Worm (Caenorhabditis elegans) whole organism, mixed stage, embryonic: Measurements from ENCODE around the gene F26D11.1.

Experiments
- M03D4.4 ChIP-seq: sonication (generic microtip); optimal IDR thresholded peaks from 2 replicates; lab custom pipeline; 2017; ENCODE audit warnings: mild to moderate bottlenecking, missing genetic modification characterization, missing compliant biosample characterization
- blmp-1 ChIP-seq: fragments of 150-350 bp; optimal IDR thresholded peaks from 2 replicates; lab custom pipeline; 2014; ENCODE audit warnings: missing biosample characterization, missing genetic modification characterization
- ceh-39 ChIP-seq: fragments of 150-350 bp; optimal IDR thresholded peaks from 2 replicates; lab custom pipeline; 2014; ENCODE audit warnings: missing biosample characterization, missing genetic modification characterization
- ceh-43 ChIP-seq: fragments of 200-800 bp; sonication (Bioruptor generic); optimal IDR thresholded peaks from 2 replicates; lab custom pipeline; 2018; ENCODE audit warnings: mild to moderate bottlenecking, missing genetic modification characterization, moderate library complexity, missing compliant biosample characterization
- ceh-83 ChIP-seq: fragments of 200-800 bp; sonication (Bioruptor generic); optimal IDR thresholded peaks from 2 replicates; lab custom pipeline; 2018; ENCODE audit warnings: mild to moderate bottlenecking, missing genetic modification characterization, missing compliant biosample characterization
- ces-1 ChIP-seq: fragments of 150-350 bp; optimal IDR thresholded peaks from 2 replicates; lab custom pipeline; 2014; ENCODE audit warnings: missing biosample characterization, missing genetic modification reagents, missing genetic modification characterization
- cnd-1 ChIP-seq: fragments of 200-800 bp; sonication (Bioruptor generic); optimal IDR thresholded peaks from 2 replicates; lab custom pipeline; 2018; ENCODE audit warnings: mild to moderate bottlenecking, missing genetic modification characterization, missing compliant biosample characterization
- drap-1 ChIP-seq: fragments of 200-800 bp; sonication (Bioruptor generic); optimal IDR thresholded peaks from 3 replicates; lab custom pipeline; 2018; ENCODE audit warnings: mild to moderate bottlenecking, missing genetic modification characterization, missing compliant biosample characterization
- elt-1 ChIP-seq: sonication (generic microtip); optimal IDR thresholded peaks from 2 replicates; lab custom pipeline; 2017; ENCODE audit warnings: missing genetic modification characterization, mild to moderate bottlenecking, missing compliant biosample characterization, antibody characterized with exemption, moderate library complexity, borderline replicate concordance; ENCODE audit not compliant: insufficient read depth
- elt-3 ChIP-seq: fragments of 150-350 bp; optimal IDR thresholded peaks from 2 replicates; lab custom pipeline; 2014; ENCODE audit warnings: missing biosample characterization, missing genetic modification characterization
- flh-1 ChIP-seq: fragments of 200-800 bp; sonication (Bioruptor generic); optimal IDR thresholded peaks from 2 replicates; lab custom pipeline; 2018; ENCODE audit warnings: mild to moderate bottlenecking, missing genetic modification characterization, moderate library complexity, missing compliant biosample characterization
- hlh-1 ChIP-seq: fragments of 150-350 bp; optimal IDR thresholded peaks from 2 replicates; lab custom pipeline; 2014; ENCODE audit warnings: missing biosample characterization, missing genetic modification reagents, missing genetic modification characterization
- lin-13 ChIP-seq: fragments of 150-350 bp; optimal IDR thresholded peaks from 2 replicates; lab custom pipeline; 2014; ENCODE audit warnings: missing biosample characterization, missing genetic modification characterization
- lin-32 ChIP-seq: fragments of 200-800 bp; sonication (Bioruptor generic); optimal IDR thresholded peaks from 2 replicates; lab custom pipeline; 2018; ENCODE audit warnings: mild to moderate bottlenecking, missing genetic modification characterization, missing compliant biosample characterization
- lsy-2 ChIP-seq: fragments of 150-350 bp; optimal IDR thresholded peaks from 2 replicates; lab custom pipeline; 2014; ENCODE audit warnings: missing biosample characterization, missing genetic modification characterization
- mab-5 ChIP-seq: fragments of 150-350 bp; optimal IDR thresholded peaks from 2 replicates; lab custom pipeline; 2014; ENCODE audit warnings: missing biosample characterization, missing genetic modification characterization
- mep-1 ChIP-seq: fragments of 150-350 bp; optimal IDR thresholded peaks from 2 replicates; lab custom pipeline; 2017; ENCODE audit warnings: missing biosample characterization, missing genetic modification reagents, missing genetic modification characterization, inconsistent platforms
- nhr-12 ChIP-seq: fragments of 150-350 bp; optimal IDR thresholded peaks from 2 replicates; lab custom pipeline; 2014; ENCODE audit warnings: missing biosample characterization, missing genetic modification characterization
- nhr-2 ChIP-seq: fragments of 150-350 bp; optimal IDR thresholded peaks from 2 replicates; lab custom pipeline; 2014; ENCODE audit warnings: missing biosample characterization, missing genetic modification characterization
- nhr-237 ChIP-seq: fragments of 150-350 bp; optimal IDR thresholded peaks from 2 replicates; lab custom pipeline; 2014; ENCODE audit warnings: missing biosample characterization, missing genetic modification characterization
- nhr-28 ChIP-seq: fragments of 150-350 bp; optimal IDR thresholded peaks from 2 replicates; lab custom pipeline; 2014; ENCODE audit warnings: missing biosample characterization, missing genetic modification characterization
- nhr-76 ChIP-seq: sonication (generic microtip); optimal IDR thresholded peaks from 2 replicates; lab custom pipeline; 2017; ENCODE audit warnings: missing biosample characterization, missing genetic modification characterization
- pha-4 ChIP-seq: fragments of 150-350 bp; optimal IDR thresholded peaks from 2 replicates; lab custom pipeline; 2018; ENCODE audit warnings: missing biosample characterization, missing genetic modification reagents, missing genetic modification characterization
- snpc-4 ChIP-seq: fragments of 150-350 bp; optimal IDR thresholded peaks from 2 replicates; lab custom pipeline; 2014; ENCODE audit warnings: missing biosample characterization, missing genetic modification characterization
- sptf-1 ChIP-seq: sonication (generic microtip); optimal IDR thresholded peaks from 2 replicates; lab custom pipeline; 2017; ENCODE audit warnings: mild to moderate bottlenecking, missing genetic modification characterization, moderate library complexity, missing compliant biosample characterization
- tbx-8 ChIP-seq: fragments of 200-800 bp; sonication (Bioruptor generic); optimal IDR thresholded peaks from 2 replicates; lab custom pipeline; 2018; ENCODE audit warnings: mild to moderate bottlenecking, missing genetic modification characterization, moderate library complexity, missing compliant biosample characterization
- unc-120 ChIP-seq: sonication (generic microtip); optimal IDR thresholded peaks from 2 replicates; lab custom pipeline; 2017; ENCODE audit warnings: missing genetic modification characterization, missing compliant biosample characterization; ENCODE audit not compliant: poor library complexity, severe bottlenecking
- unc-39 ChIP-seq: fragments of 150-350 bp; optimal IDR thresholded peaks from 2 replicates; lab custom pipeline; 2014; ENCODE audit warnings: missing biosample characterization, missing genetic modification characterization
- unc-62 ChIP-seq: fragments of 150-350 bp; optimal IDR thresholded peaks from 2 replicates; lab custom pipeline; 2014; ENCODE audit warnings: missing biosample characterization, missing genetic modification reagents, missing genetic modification characterization
- ztf-11 ChIP-seq: fragments of 150-350 bp; optimal IDR thresholded peaks from 2 replicates; lab custom pipeline; 2014; ENCODE audit warnings: missing biosample characterization, missing genetic modification characterization

The F26D11.1 gene

DNA sequence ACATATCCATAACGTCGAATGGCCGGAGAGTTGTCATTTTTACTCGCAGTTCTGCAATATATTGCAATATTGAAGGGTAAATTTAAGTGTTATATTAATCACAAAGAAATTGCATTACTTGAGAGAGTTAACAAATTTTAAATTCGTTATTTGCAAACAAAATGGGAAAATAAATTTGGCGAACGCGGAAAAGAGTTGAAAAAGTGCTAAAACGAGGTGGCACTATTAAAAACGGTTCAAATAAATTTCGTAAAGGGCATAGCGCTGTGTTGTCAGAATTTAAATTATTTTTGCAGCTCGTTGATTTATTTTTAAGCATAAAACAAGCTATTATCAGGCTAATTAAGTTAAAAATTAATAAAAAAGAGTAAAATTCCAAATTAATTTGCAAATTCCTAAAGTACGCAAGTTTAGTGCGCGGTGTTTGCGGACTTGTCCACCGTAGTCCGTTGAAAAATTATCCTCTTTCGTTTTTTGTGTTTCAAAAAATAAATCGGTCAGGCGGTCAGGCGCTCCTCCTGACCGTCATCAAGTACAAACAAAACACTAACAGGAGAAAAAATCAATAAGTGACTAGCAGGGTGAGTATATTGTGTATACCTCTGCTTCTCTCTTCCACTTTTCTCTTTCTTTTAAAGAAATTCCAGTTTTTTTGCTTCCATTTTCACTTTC is 2.2 kb downstream of the F26D11.1 start, which contains the start of the genes natb-1 and abhd-12:
Gene natb-1, minus strand, starts transcription at position 51 of the 672 bp plus-strand sequence.
Gene abhd-12, plus strand, starts transcription at position 499 of the 672 bp plus-strand sequence.
- TF ChIP-seq mep-1 (tag; lab: Kevin White, UChicago) (peak; percentile 33), lsy-2 (tag; lab: Kevin White, UChicago) (peak; percentile 94), M03D4.4 (tag; lab: Kevin White, UChicago) (no peak), ces-1 (GFP tag; lab: Kevin White, UChicago) (peak; percentile 83), mab-5 (tag; lab: Kevin White, UChicago) (no peak), ceh-83 (GFP tag; lab: Kevin White, UChicago) (no peak)

DNA sequence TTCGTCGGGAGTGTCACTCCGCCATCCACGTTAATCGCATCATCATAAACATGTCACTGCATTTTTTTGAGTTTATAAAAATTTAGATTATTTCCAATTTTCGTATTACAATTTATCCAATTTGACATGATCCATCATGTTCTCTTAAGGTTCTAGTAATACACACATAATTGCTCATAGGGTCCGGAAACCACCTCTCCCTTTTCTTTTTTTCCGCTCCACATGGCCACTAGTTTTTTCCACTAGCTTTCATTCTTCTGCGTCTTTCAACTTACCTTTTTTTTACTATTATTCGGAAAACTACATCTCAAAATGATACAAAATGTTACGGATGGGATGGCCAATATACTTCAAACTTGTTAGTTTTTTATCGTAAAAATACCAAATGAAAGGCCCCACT is 4.5 kb downstream of the F26D11.1 start, which contains the start of gene Y97E10AL.1:
Gene Y97E10AL.1, plus strand, starts transcription at position 301 of the 400 bp plus-strand sequence.
- TF ChIP-seq nhr-12 (no peak), ceh-43 (GFP tag; lab: Kevin White, UChicago) (no peak), pha-4 (tag; lab: Kevin White, UChicago) (no peak), sptf-1 (tag; lab: Kevin White, UChicago) (no peak), tbx-8 (GFP tag; lab: Kevin White, UChicago) (no peak), nhr-237 (no peak), nhr-28 (tag; lab: Kevin White, UChicago) (no peak), lsy-2 (tag; lab: Kevin White, UChicago) (no peak), nhr-76 (tag; lab: Kevin White, UChicago) (no peak), hlh-1 (tag; lab: Kevin White, UChicago) (no peak), mep-1 (tag; lab: Kevin White, UChicago) (no peak), elt-3 (no peak), lin-13 (tag; lab: Kevin White, UChicago) (no peak), unc-39 (tag; lab: Kevin White, UChicago) (no peak), unc-120 (tag; lab: Kevin White, UChicago) (no peak), unc-62 (no peak), snpc-4 (tag; lab: Kevin White, UChicago) (no peak), drap-1 (GFP tag; lab: Kevin White, UChicago) (no peak), cnd-1 (tag; lab: Kevin White, UChicago) (no peak), ceh-39 (tag; lab: Kevin White, UChicago) (no peak)

DNA sequence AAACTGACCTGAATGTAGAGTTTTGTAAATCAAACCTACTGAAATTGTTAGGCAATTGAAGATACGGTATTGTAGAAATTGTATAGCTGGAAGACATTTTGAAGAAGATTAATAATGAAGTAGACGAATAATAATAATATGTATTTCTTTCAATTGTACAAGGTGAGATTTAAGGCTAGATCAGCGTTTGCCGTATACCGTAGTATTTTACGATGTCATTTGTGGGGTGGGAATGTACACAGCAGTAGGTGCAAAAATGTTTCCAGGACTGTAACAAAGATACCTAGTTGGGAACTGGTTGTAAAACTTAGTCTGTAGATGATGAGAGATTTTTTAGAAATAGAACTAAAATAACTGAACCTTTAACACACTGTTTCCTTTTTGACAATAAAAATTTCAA is 13.2 kb downstream of the F26D11.1 start, which contains the start of gene ceh-76:
Gene ceh-76, minus strand, starts transcription at position 101 of the 400 bp plus-strand sequence.
- TF ChIP-seq snpc-4 (tag; lab: Kevin White, UChicago) (no peak), sptf-1 (tag; lab: Kevin White, UChicago) (no peak), pha-4 (tag; lab: Kevin White, UChicago) (no peak), elt-1 (tag; lab: Kevin White, UChicago) (no peak), lin-13 (tag; lab: Kevin White, UChicago) (no peak)
- TF ChIP-seq, all 35 proteins: peak for 0

DNA sequence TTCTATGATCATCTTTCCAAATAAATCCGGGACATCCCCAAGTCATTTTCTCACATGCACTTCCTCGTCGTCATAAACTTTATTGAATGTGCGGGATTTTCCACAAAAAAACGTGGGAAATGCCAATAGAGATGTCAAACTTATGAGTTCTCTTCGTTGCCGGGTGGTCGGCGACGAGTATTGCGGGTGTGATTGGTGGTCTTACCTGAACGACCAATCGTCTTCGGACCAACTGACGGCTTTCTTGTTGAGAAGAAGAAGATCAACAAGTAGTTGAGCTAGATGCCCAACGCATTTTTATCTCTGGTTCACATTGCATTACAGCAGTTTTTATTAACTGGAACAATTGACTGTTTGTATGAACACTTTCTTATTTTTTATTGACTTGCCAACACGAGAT is 13.8 kb downstream of the F26D11.1 start:
- TF ChIP-seq hlh-1 (tag; lab: Kevin White, UChicago) (peak; percentile 53), unc-120 (tag; lab: Kevin White, UChicago) (no peak), sptf-1 (tag; lab: Kevin White, UChicago) (no peak), ces-1 (GFP tag; lab: Kevin White, UChicago) (no peak)
- TF ChIP-seq, all 35 proteins: peak for 1

DNA sequence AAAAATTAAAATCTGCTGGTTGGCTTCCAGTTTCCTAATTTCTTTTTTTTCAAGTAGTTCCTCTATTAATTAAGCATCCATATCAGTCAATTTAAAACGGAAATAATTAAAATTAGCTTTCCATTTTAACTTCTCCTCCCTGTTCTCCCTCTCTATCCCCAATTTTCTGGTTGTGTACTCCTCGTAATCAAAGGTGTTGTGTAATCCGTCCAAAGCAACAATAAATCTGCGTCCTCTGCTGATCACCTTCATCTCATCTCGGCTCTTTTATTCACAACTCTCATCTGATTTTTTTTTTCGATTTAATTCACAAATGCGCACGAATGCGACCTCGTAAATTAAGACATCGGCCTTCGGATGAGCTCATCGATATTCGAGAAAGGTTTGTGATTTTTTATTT is 14.5 kb downstream of the F26D11.1 start, which contains the start of gene Y97E10AR.2:
Gene Y97E10AR.2, plus strand, starts transcription at position 301 of the 400 bp plus-strand sequence.
- TF ChIP-seq nhr-2 (tag; lab: Kevin White, UChicago) = no peak
- no peak for TF ChIP-seq snpc-4 (tag; lab: Kevin White, UChicago)
- no peak for TF ChIP-seq ztf-11 (tag; lab: Kevin White, UChicago)
- TF ChIP-seq flh-1 (GFP tag; lab: Kevin White, UChicago) = no peak
- TF ChIP-seq blmp-1 = no peak
- TF ChIP-seq lin-32 (GFP tag; lab: Kevin White, UChicago) = no peak
- TF ChIP-seq hlh-1 (tag; lab: Kevin White, UChicago) = peak; percentile 26
- TF ChIP-seq unc-39 (tag; lab: Kevin White, UChicago) = no peak
